Fruit fly (Drosophila melanogaster) whole organism, prepupa: ENCODE measurements around the gene CG34162.

Source experiments
- Blimp-1 ChIP-seq: fragments of 200-800 bp; sonication (Bioruptor generic); optimal IDR thresholded peaks from 3 replicates; lab custom pipeline; 2017; ENCODE audit warnings: missing biosample characterization, missing genetic modification characterization, mild to moderate bottlenecking, moderate library complexity, missing genetic modification reagents
- CG11294 ChIP-seq: fragments of 200-800 bp; sonication (Bioruptor generic); IDR thresholded peaks from 2 replicates; pipeline ENCODE4 v1.3.6; 2022; ENCODE audit warnings: missing biosample characterization, missing genetic modification characterization
- CG11902 ChIP-seq: fragments of 200-800 bp; sonication (Bioruptor generic); optimal IDR thresholded peaks from 3 replicates; lab custom pipeline; 2016; ENCODE audit warnings: missing biosample characterization, missing genetic modification characterization
- CG15336 ChIP-seq: fragments of 200-800 bp; sonication (Bioruptor generic); IDR thresholded peaks from 2 replicates; pipeline ENCODE4 v1.3.6; 2022; ENCODE audit warnings: missing biosample characterization, missing genetic modification characterization
- CG1621 ChIP-seq: fragments of 200-800 bp; sonication (Bioruptor generic); optimal IDR thresholded peaks from 3 replicates; lab custom pipeline; 2018; ENCODE audit warnings: missing biosample characterization, mild to moderate bottlenecking, missing genetic modification characterization
- CG16779 ChIP-seq: fragments of 200-800 bp; sonication (Bioruptor generic); optimal IDR thresholded peaks from 3 replicates; lab custom pipeline; 2017; ENCODE audit warnings: missing biosample characterization, mild to moderate bottlenecking, missing genetic modification characterization
- CG3032 ChIP-seq: fragments of 200-800 bp; optimal IDR thresholded peaks from 2 replicates; lab custom pipeline; 2019; ENCODE audit warnings: missing biosample characterization, mild to moderate bottlenecking, missing genetic modification characterization, moderate library complexity
- CG31627 ChIP-seq: fragments of 200-800 bp; sonication (Bioruptor generic); optimal IDR thresholded peaks from 3 replicates; lab custom pipeline; 2016; ENCODE audit warnings: missing biosample characterization, missing genetic modification characterization
- CG32006 ChIP-seq: fragments of 200-800 bp; sonication (Bioruptor generic); optimal IDR thresholded peaks from 3 replicates; lab custom pipeline; 2017; ENCODE audit warnings: missing biosample characterization, mild to moderate bottlenecking, missing genetic modification characterization
- CG34406 ChIP-seq: fragments of 200-800 bp; sonication (Bioruptor generic); optimal IDR thresholded peaks from 3 replicates; lab custom pipeline; 2016; ENCODE audit warnings: missing biosample characterization, missing genetic modification characterization
- CG4318 ChIP-seq: fragments of 200-800 bp; sonication (Bioruptor generic); optimal IDR thresholded peaks from 3 replicates; lab custom pipeline; 2017; ENCODE audit warnings: missing biosample characterization, mild to moderate bottlenecking, missing genetic modification characterization
- CG6163 ChIP-seq: fragments of 200-800 bp; sonication (Bioruptor generic); IDR thresholded peaks from 3 replicates; pipeline ENCODE4 v1.3.6; 2022; ENCODE audit warnings: missing biosample characterization, missing genetic modification characterization
- CG6854 ChIP-seq: fragments of 200-800 bp; sonication (Bioruptor generic); optimal IDR thresholded peaks from 2 replicates; lab custom pipeline; 2017; ENCODE audit warnings: missing biosample characterization, mild to moderate bottlenecking, missing genetic modification characterization
- CG7368 ChIP-seq: fragments of 200-800 bp; sonication (Bioruptor generic); optimal IDR thresholded peaks from 3 replicates; lab custom pipeline; 2016; ENCODE audit warnings: missing biosample characterization, missing genetic modification characterization
- CG8119 ChIP-seq: fragments of 200-800 bp; sonication (Bioruptor generic); IDR thresholded peaks from 3 replicates; pipeline ENCODE4 v1.3.6; 2022; ENCODE audit warnings: missing biosample characterization, missing genetic modification characterization
- CG9139 ChIP-seq: fragments of 200-800 bp; sonication (Bioruptor generic); optimal IDR thresholded peaks from 3 replicates; lab custom pipeline; 2017; ENCODE audit warnings: missing biosample characterization, mild to moderate bottlenecking, missing genetic modification characterization
- Eip78C ChIP-seq: fragments of 200-800 bp; sonication (Bioruptor generic); peaks from one replicate; lab custom pipeline; 2016; ENCODE audit warnings: missing biosample characterization, missing genetic modification characterization
- Ets96B ChIP-seq: fragments of 200-800 bp; optimal IDR thresholded peaks from 2 replicates; lab custom pipeline; 2019; ENCODE audit warnings: missing biosample characterization, mild to moderate bottlenecking, missing genetic modification characterization, moderate library complexity
- Hr38 ChIP-seq: sonication (Bioruptor generic); optimal IDR thresholded peaks from 2 replicates; lab custom pipeline; 2016; ENCODE audit warnings: missing biosample characterization, missing genetic modification characterization
- Hr4 ChIP-seq: fragments of 200-800 bp; sonication (Bioruptor generic); optimal IDR thresholded peaks from 3 replicates; lab custom pipeline; 2016; ENCODE audit warnings: missing biosample characterization, missing genetic modification characterization
- Met ChIP-seq: fragments of 200-800 bp; sonication (Bioruptor generic); optimal IDR thresholded peaks from 3 replicates; lab custom pipeline; 2016; ENCODE audit warnings: missing biosample characterization, missing genetic modification characterization
- OdsH ChIP-seq: fragments of 200-800 bp; sonication (Bioruptor generic); optimal IDR thresholded peaks from 3 replicates; lab custom pipeline; 2016; ENCODE audit warnings: missing biosample characterization, missing genetic modification characterization
- Smox ChIP-seq: fragments of 200-800 bp; sonication (Bioruptor generic); optimal IDR thresholded peaks from 3 replicates; lab custom pipeline; 2016; ENCODE audit warnings: missing biosample characterization, missing genetic modification characterization
- Sox102F ChIP-seq: fragments of 200-800 bp; sonication (Bioruptor generic); optimal IDR thresholded peaks from 2 replicates; lab custom pipeline; 2016; ENCODE audit warnings: missing biosample characterization, mild to moderate bottlenecking, missing genetic modification characterization
- Sox15 ChIP-seq: fragments of 200-800 bp; sonication (Bioruptor generic); optimal IDR thresholded peaks from 3 replicates; lab custom pipeline; 2016; ENCODE audit warnings: missing biosample characterization, missing genetic modification characterization
- cyc ChIP-seq: fragments of 200-800 bp; sonication (Bioruptor generic); optimal IDR thresholded peaks from 3 replicates; lab custom pipeline; 2016; ENCODE audit warnings: missing biosample characterization, missing genetic modification characterization
- dac ChIP-seq: fragments of 200-800 bp; sonication (Bioruptor generic); optimal IDR thresholded peaks from 2 replicates; lab custom pipeline; 2017; ENCODE audit warnings: missing biosample characterization, mild to moderate bottlenecking, missing genetic modification characterization
- eg ChIP-seq: fragments of 200-800 bp; sonication (Bioruptor generic); IDR thresholded peaks from 3 replicates; pipeline ENCODE4 v1.3.6; 2022; ENCODE audit warnings: missing biosample characterization, missing genetic modification characterization
- esn ChIP-seq: fragments of 200-800 bp; sonication (Bioruptor generic); optimal IDR thresholded peaks from 2 replicates; lab custom pipeline; 2016; ENCODE audit warnings: missing biosample characterization, mild to moderate bottlenecking, missing genetic modification characterization, moderate library complexity
- fd59A ChIP-seq: fragments of 200-800 bp; sonication (Bioruptor generic); optimal IDR thresholded peaks from 2 replicates; lab custom pipeline; 2017; ENCODE audit warnings: missing biosample characterization, mild to moderate bottlenecking, missing genetic modification characterization, missing genetic modification reagents
- fd85E ChIP-seq: fragments of 200-800 bp; sonication (Bioruptor generic); optimal IDR thresholded peaks from 3 replicates; lab custom pipeline; 2016; ENCODE audit warnings: missing biosample characterization, missing genetic modification characterization
- fkh ChIP-seq: fragments of 200-800 bp; sonication (Bioruptor generic); optimal IDR thresholded peaks from 3 replicates; lab custom pipeline; 2017; ENCODE audit warnings: missing biosample characterization, mild to moderate bottlenecking, missing genetic modification characterization, moderate library complexity
- net ChIP-seq: fragments of 200-800 bp; sonication (Bioruptor generic); optimal IDR thresholded peaks from 3 replicates; lab custom pipeline; 2016; ENCODE audit warnings: missing biosample characterization, missing genetic modification characterization
- spab ChIP-seq: fragments of 200-800 bp; sonication (Bioruptor generic); optimal IDR thresholded peaks from 2 replicates; lab custom pipeline; 2017; ENCODE audit warnings: missing biosample characterization, mild to moderate bottlenecking, missing genetic modification characterization, missing genetic modification reagents
- ss ChIP-seq, 2 experiments: fragments of 200-800 bp; sonication (Bioruptor generic); optimal IDR thresholded peaks; 2 replicates in 1 of 2; 3 replicates in 1 of 2; lab custom pipeline; 2017 to 2018; ENCODE audit warnings: mild to moderate bottlenecking in 2 of 2, missing biosample characterization in 2 of 2, missing genetic modification characterization in 2 of 2, moderate library complexity in 1 of 2
- topi ChIP-seq: fragments of 200-800 bp; sonication (Bioruptor generic); optimal IDR thresholded peaks from 3 replicates; lab custom pipeline; 2016; ENCODE audit warnings: missing biosample characterization, missing genetic modification characterization
- vri ChIP-seq: fragments of 200-800 bp; sonication (Bioruptor generic); optimal IDR thresholded peaks from 3 replicates; lab custom pipeline; 2016; ENCODE audit warnings: missing biosample characterization, mild to moderate bottlenecking, missing genetic modification characterization

The CG34162 gene

dm6 chr2L:11504896-11505569 is 26.6 kb upstream of the CG34162 start (continued):
- TF ChIP-seq CG4318 (peak; percentile 51), CG3032 (tag; lab: Kevin White, UChicago) (no peak), CG16779 (tag; lab: Kevin White, UChicago) (no peak), Met (GFP tag; lab: Kevin White, UChicago) (no peak), CG7368 (GFP tag; lab: Kevin White, UChicago) (no peak), CG6854 (GFP tag; lab: Kevin White, UChicago) (no peak), CG9139 (GFP tag; lab: Kevin White, UChicago) (no peak), fkh (GFP tag; lab: Kevin White, UChicago) (no peak), CG11294 (no peak), OdsH (GFP tag; lab: Kevin White, UChicago) (no peak), cyc (no peak), topi (GFP tag; lab: Kevin White, UChicago) (no peak), CG8119 (GFP tag; lab: Robert Waterston, UW) (peak; percentile 85), Sox15 (GFP tag; lab: Kevin White, UChicago) (no peak), CG15336 (peak; percentile 85), dac (GFP tag; lab: Kevin White, UChicago) (peak; percentile 19), vri (GFP tag; lab: Kevin White, UChicago) (no peak), Sox102F (no peak), spab (GFP tag; lab: Kevin White, UChicago) (no peak), fd85E (GFP tag; lab: Kevin White, UChicago) (no peak), Hr4 (no peak), CG11902 (GFP tag; lab: Kevin White, UChicago) (no peak)
- TF ChIP-seq, all 60 proteins: peak for 13

dm6 chr2L:11516526-11517441 is 14.8 kb upstream of the CG34162 start, which contains the start of the genes Dlg5 and CG4970:
Gene Dlg5 (minus strand): TSS chr2L:11517081.
Gene CG4970 (plus strand): TSS chr2L:11517391.
- TF ChIP-seq CG34406 (GFP tag; lab: Kevin White, UChicago) = peak; percentile 19
- TF ChIP-seq CG11294 = no peak
- no peak for TF ChIP-seq CG6163 (GFP tag; lab: Robert Waterston, UW)
- no peak for TF ChIP-seq cyc
- TF ChIP-seq Eip78C (GFP tag; lab: Kevin White, UChicago) = peak; percentile 66
- no peak for TF ChIP-seq fd59A (GFP tag; lab: Kevin White, UChicago)
- peak in 1 of 2 experiments; percentile 0 for TF ChIP-seq ss (GFP tag; optimal IDR thresholded peaks at IDR 0.05; lab: Kevin White, UChicago)
- TF ChIP-seq CG31627 (GFP tag; lab: Kevin White, UChicago) = no peak
- TF ChIP-seq CG6854 (GFP tag; lab: Kevin White, UChicago) = peak; percentile 80
- no peak for TF ChIP-seq Blimp-1 (GFP tag; lab: Kevin White, UChicago)
- peak; percentile 35; the same call in 1 of the 3 replicates for TF ChIP-seq eg (GFP tag; lab: Robert Waterston, UW)
- peak; percentile 2 for TF ChIP-seq vri (GFP tag; lab: Kevin White, UChicago)
- no peak for TF ChIP-seq CG32006 (GFP tag; lab: Kevin White, UChicago)
- 0 out of 3 replicates have a peak, but pooled peaks have one; percentile 16 for TF ChIP-seq CG8119 (GFP tag; lab: Robert Waterston, UW)
- peak; percentile 64 for TF ChIP-seq CG16779 (tag; lab: Kevin White, UChicago)
- TF ChIP-seq CG1621 (tag; lab: Kevin White, UChicago) = no peak
- peak; percentile 26; the same call in 1 of the 2 replicates for TF ChIP-seq CG15336
- TF ChIP-seq Hr38 (GFP tag; lab: Kevin White, UChicago) = no peak

DNA sequence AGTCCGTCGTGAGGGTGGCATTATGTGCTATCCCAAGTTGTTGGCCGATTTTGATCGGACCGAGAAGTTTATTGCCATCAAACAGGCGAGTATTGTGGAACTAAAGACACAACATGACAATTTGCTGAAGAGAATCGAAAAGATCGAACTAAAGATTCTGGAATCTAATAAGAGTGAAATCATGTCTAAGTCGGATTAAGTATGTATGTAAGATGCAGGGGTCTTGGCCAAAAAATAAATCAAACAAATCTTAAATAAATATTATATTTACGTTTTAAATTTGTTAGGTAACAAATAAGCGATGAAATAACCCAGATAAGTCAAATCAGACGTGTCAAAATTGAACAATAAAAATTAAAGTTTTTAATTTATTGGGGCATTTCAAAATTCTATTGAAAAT is 12.1 kb upstream of the CG34162 start, which contains the start of gene CG14929:
TSS of gene CG14929 (plus strand) at position 301 of the 400 bp plus-strand sequence.
- TF ChIP-seq eg (GFP tag; lab: Robert Waterston, UW) (no peak), esn (GFP tag; lab: Kevin White, UChicago) (no peak), Sox15 (GFP tag; lab: Kevin White, UChicago) (no peak), Ets96B (tag; lab: Kevin White, UChicago) (no peak), CG15336 (no peak), CG11294 (no peak), net (no peak), Sox102F (no peak), CG6854 (GFP tag; lab: Kevin White, UChicago) (no peak), Smox (no peak)
- TF ChIP-seq, all 60 proteins: peak for 0
